Fruit fly (Drosophila melanogaster) whole organism, prepupa: ENCODE results near the gene CG32486.

Source experiments
- Blimp-1 ChIP-seq: fragments of 200-800 bp; sonication (Bioruptor generic); optimal IDR thresholded peaks from 3 replicates; lab custom pipeline; 2017; ENCODE audit warnings: missing biosample characterization, missing genetic modification characterization, mild to moderate bottlenecking, moderate library complexity, missing genetic modification reagents
- CG10631 ChIP-seq: fragments of 200-800 bp; sonication (Bioruptor generic); optimal IDR thresholded peaks from 2 replicates; lab custom pipeline; 2016; ENCODE audit warnings: missing biosample characterization, missing genetic modification characterization
- CG11902 ChIP-seq: fragments of 200-800 bp; sonication (Bioruptor generic); optimal IDR thresholded peaks from 3 replicates; lab custom pipeline; 2016; ENCODE audit warnings: missing biosample characterization, missing genetic modification characterization
- CG15336 ChIP-seq: fragments of 200-800 bp; sonication (Bioruptor generic); IDR thresholded peaks from 2 replicates; pipeline ENCODE4 v1.3.6; 2022; ENCODE audit warnings: missing biosample characterization, missing genetic modification characterization
- CG1621 ChIP-seq: fragments of 200-800 bp; sonication (Bioruptor generic); optimal IDR thresholded peaks from 3 replicates; lab custom pipeline; 2018; ENCODE audit warnings: missing biosample characterization, mild to moderate bottlenecking, missing genetic modification characterization
- CG16779 ChIP-seq: fragments of 200-800 bp; sonication (Bioruptor generic); optimal IDR thresholded peaks from 3 replicates; lab custom pipeline; 2017; ENCODE audit warnings: missing biosample characterization, mild to moderate bottlenecking, missing genetic modification characterization
- CG3032 ChIP-seq: fragments of 200-800 bp; optimal IDR thresholded peaks from 2 replicates; lab custom pipeline; 2019; ENCODE audit warnings: missing biosample characterization, mild to moderate bottlenecking, missing genetic modification characterization, moderate library complexity
- CG31627 ChIP-seq: fragments of 200-800 bp; sonication (Bioruptor generic); optimal IDR thresholded peaks from 3 replicates; lab custom pipeline; 2016; ENCODE audit warnings: missing biosample characterization, missing genetic modification characterization
- CG32006 ChIP-seq: fragments of 200-800 bp; sonication (Bioruptor generic); optimal IDR thresholded peaks from 3 replicates; lab custom pipeline; 2017; ENCODE audit warnings: missing biosample characterization, mild to moderate bottlenecking, missing genetic modification characterization
- CG34406 ChIP-seq: fragments of 200-800 bp; sonication (Bioruptor generic); optimal IDR thresholded peaks from 3 replicates; lab custom pipeline; 2016; ENCODE audit warnings: missing biosample characterization, missing genetic modification characterization
- CG4318 ChIP-seq: fragments of 200-800 bp; sonication (Bioruptor generic); optimal IDR thresholded peaks from 3 replicates; lab custom pipeline; 2017; ENCODE audit warnings: missing biosample characterization, mild to moderate bottlenecking, missing genetic modification characterization
- CG6163 ChIP-seq: fragments of 200-800 bp; sonication (Bioruptor generic); IDR thresholded peaks from 3 replicates; pipeline ENCODE4 v1.3.6; 2022; ENCODE audit warnings: missing biosample characterization, missing genetic modification characterization
- CG6276 ChIP-seq: fragments of 200-800 bp; sonication (Bioruptor generic); optimal IDR thresholded peaks from 2 replicates; lab custom pipeline; 2017; ENCODE audit warnings: missing biosample characterization, mild to moderate bottlenecking, missing genetic modification characterization
- CG6792 ChIP-seq: fragments of 200-800 bp; sonication (Bioruptor generic); optimal IDR thresholded peaks from 3 replicates; lab custom pipeline; 2016; ENCODE audit warnings: missing biosample characterization, missing genetic modification characterization
- CG6808 ChIP-seq: fragments of 200-800 bp; sonication (Bioruptor generic); optimal IDR thresholded peaks from 3 replicates; lab custom pipeline; 2017; ENCODE audit warnings: missing biosample characterization, missing genetic modification characterization, mild to moderate bottlenecking, moderate library complexity, missing genetic modification reagents
- CG7368 ChIP-seq: fragments of 200-800 bp; sonication (Bioruptor generic); optimal IDR thresholded peaks from 3 replicates; lab custom pipeline; 2016; ENCODE audit warnings: missing biosample characterization, missing genetic modification characterization
- CG8119 ChIP-seq: fragments of 200-800 bp; sonication (Bioruptor generic); IDR thresholded peaks from 3 replicates; pipeline ENCODE4 v1.3.6; 2022; ENCODE audit warnings: missing biosample characterization, missing genetic modification characterization
- CG8319 ChIP-seq: fragments of 200-800 bp; sonication (Bioruptor generic); optimal IDR thresholded peaks from 3 replicates; lab custom pipeline; 2016; ENCODE audit warnings: missing biosample characterization, missing genetic modification characterization
- CG8632 ChIP-seq: fragments of 200-800 bp; sonication (Bioruptor generic); optimal IDR thresholded peaks from 3 replicates; lab custom pipeline; 2016; ENCODE audit warnings: missing biosample characterization, missing genetic modification characterization
- CG9139 ChIP-seq: fragments of 200-800 bp; sonication (Bioruptor generic); optimal IDR thresholded peaks from 3 replicates; lab custom pipeline; 2017; ENCODE audit warnings: missing biosample characterization, mild to moderate bottlenecking, missing genetic modification characterization
- Eip75B ChIP-seq: fragments of 200-800 bp; sonication (Bioruptor generic); optimal IDR thresholded peaks from 3 replicates; lab custom pipeline; 2016; ENCODE audit warnings: missing biosample characterization, missing genetic modification characterization
- Eip78C ChIP-seq: fragments of 200-800 bp; sonication (Bioruptor generic); peaks from one replicate; lab custom pipeline; 2016; ENCODE audit warnings: missing biosample characterization, missing genetic modification characterization
- Eip93F ChIP-seq: fragments of 200-800 bp; sonication (Bioruptor generic); optimal IDR thresholded peaks from 2 replicates; lab custom pipeline; 2016; ENCODE audit warnings: missing biosample characterization, mild to moderate bottlenecking, missing genetic modification characterization
- Ets21C ChIP-seq: fragments of 200-800 bp; sonication (Bioruptor generic); optimal IDR thresholded peaks from 3 replicates; lab custom pipeline; 2016; ENCODE audit warnings: missing biosample characterization, missing genetic modification characterization
- Ets96B ChIP-seq: fragments of 200-800 bp; optimal IDR thresholded peaks from 2 replicates; lab custom pipeline; 2019; ENCODE audit warnings: missing biosample characterization, mild to moderate bottlenecking, missing genetic modification characterization, moderate library complexity
- Gug ChIP-seq: fragments of 200-800 bp; sonication (Bioruptor generic); IDR thresholded peaks from 2 replicates; pipeline ENCODE4 v1.3.6; 2022; ENCODE audit warnings: missing biosample characterization, missing genetic modification characterization
- Hr38 ChIP-seq: sonication (Bioruptor generic); optimal IDR thresholded peaks from 2 replicates; lab custom pipeline; 2016; ENCODE audit warnings: missing biosample characterization, missing genetic modification characterization
- Hr39 ChIP-seq: fragments of 200-800 bp; sonication (Bioruptor generic); optimal IDR thresholded peaks from 2 replicates; lab custom pipeline; 2016; ENCODE audit warnings: missing biosample characterization, missing genetic modification characterization
- Hr4 ChIP-seq: fragments of 200-800 bp; sonication (Bioruptor generic); optimal IDR thresholded peaks from 3 replicates; lab custom pipeline; 2016; ENCODE audit warnings: missing biosample characterization, missing genetic modification characterization
- OdsH ChIP-seq: fragments of 200-800 bp; sonication (Bioruptor generic); optimal IDR thresholded peaks from 3 replicates; lab custom pipeline; 2016; ENCODE audit warnings: missing biosample characterization, missing genetic modification characterization
- Smox ChIP-seq: fragments of 200-800 bp; sonication (Bioruptor generic); optimal IDR thresholded peaks from 3 replicates; lab custom pipeline; 2016; ENCODE audit warnings: missing biosample characterization, missing genetic modification characterization
- Sox102F ChIP-seq: fragments of 200-800 bp; sonication (Bioruptor generic); optimal IDR thresholded peaks from 2 replicates; lab custom pipeline; 2016; ENCODE audit warnings: missing biosample characterization, mild to moderate bottlenecking, missing genetic modification characterization
- Sox15 ChIP-seq: fragments of 200-800 bp; sonication (Bioruptor generic); optimal IDR thresholded peaks from 3 replicates; lab custom pipeline; 2016; ENCODE audit warnings: missing biosample characterization, missing genetic modification characterization
- achi ChIP-seq: fragments of 200-800 bp; sonication (Bioruptor generic); optimal IDR thresholded peaks from 3 replicates; lab custom pipeline; 2016; ENCODE audit warnings: missing biosample characterization, missing genetic modification characterization
- acj6 ChIP-seq: fragments of 200-800 bp; sonication (Bioruptor generic); optimal IDR thresholded peaks from 3 replicates; lab custom pipeline; 2016; ENCODE audit warnings: missing biosample characterization, missing genetic modification characterization
- dac ChIP-seq: fragments of 200-800 bp; sonication (Bioruptor generic); optimal IDR thresholded peaks from 2 replicates; lab custom pipeline; 2017; ENCODE audit warnings: missing biosample characterization, mild to moderate bottlenecking, missing genetic modification characterization
- dsx ChIP-seq: fragments of 200-800 bp; optimal IDR thresholded peaks from 3 replicates; lab custom pipeline; 2019; ENCODE audit warnings: missing biosample characterization, mild to moderate bottlenecking, missing genetic modification characterization, moderate library complexity; ENCODE audit not compliant: poor library complexity, severe bottlenecking
- eg ChIP-seq: fragments of 200-800 bp; sonication (Bioruptor generic); IDR thresholded peaks from 3 replicates; pipeline ENCODE4 v1.3.6; 2022; ENCODE audit warnings: missing biosample characterization, missing genetic modification characterization
- fd59A ChIP-seq: fragments of 200-800 bp; sonication (Bioruptor generic); optimal IDR thresholded peaks from 2 replicates; lab custom pipeline; 2017; ENCODE audit warnings: missing biosample characterization, mild to moderate bottlenecking, missing genetic modification characterization, missing genetic modification reagents
- fd85E ChIP-seq: fragments of 200-800 bp; sonication (Bioruptor generic); optimal IDR thresholded peaks from 3 replicates; lab custom pipeline; 2016; ENCODE audit warnings: missing biosample characterization, missing genetic modification characterization
- lz ChIP-seq: fragments of 200-800 bp; sonication (Bioruptor generic); optimal IDR thresholded peaks from 3 replicates; lab custom pipeline; 2016; ENCODE audit warnings: missing biosample characterization, missing genetic modification characterization
- salr ChIP-seq, 2 experiments: fragments of 200-800 bp; sonication (Bioruptor generic); optimal IDR thresholded peaks; 3 replicates each; lab custom pipeline; 2016 to 2018; ENCODE audit warnings: missing biosample characterization in 2 of 2, missing genetic modification characterization in 2 of 2, mild to moderate bottlenecking in 1 of 2
- spab ChIP-seq: fragments of 200-800 bp; sonication (Bioruptor generic); optimal IDR thresholded peaks from 2 replicates; lab custom pipeline; 2017; ENCODE audit warnings: missing biosample characterization, mild to moderate bottlenecking, missing genetic modification characterization, missing genetic modification reagents
- svp ChIP-seq: fragments of 200-800 bp; sonication (Bioruptor generic); peaks from one replicate; lab custom pipeline; 2016; ENCODE audit warnings: missing biosample characterization, missing genetic modification characterization
- topi ChIP-seq: fragments of 200-800 bp; sonication (Bioruptor generic); optimal IDR thresholded peaks from 3 replicates; lab custom pipeline; 2016; ENCODE audit warnings: missing biosample characterization, missing genetic modification characterization
- vri ChIP-seq: fragments of 200-800 bp; sonication (Bioruptor generic); optimal IDR thresholded peaks from 3 replicates; lab custom pipeline; 2016; ENCODE audit warnings: missing biosample characterization, mild to moderate bottlenecking, missing genetic modification characterization

CG32486 gene

dm6 chr3L:3081146-3081872 lies 10.7 kb upstream of the CG32486 start (continued):
- peak; percentile 98 for TF ChIP-seq Eip93F (GFP tag; lab: Kevin White, UChicago)
- TF ChIP-seq svp (GFP tag; lab: Kevin White, UChicago) = peak; percentile 99
- TF ChIP-seq OdsH = peak; percentile 99
- TF ChIP-seq Sox15 (GFP tag; lab: Kevin White, UChicago) = peak; percentile 97
- TF ChIP-seq fd59A (GFP tag; lab: Kevin White, UChicago) = peak; percentile 95
- TF ChIP-seq Sox102F (GFP tag; lab: Kevin White, UChicago) = peak; percentile 99
- peak; percentile 98 for TF ChIP-seq Hr39
- peak; percentile 97 for TF ChIP-seq spab
- TF ChIP-seq CG6792 = peak; percentile 99
- peak; percentile 97 for TF ChIP-seq CG16779 (tag; lab: Kevin White, UChicago)
- TF ChIP-seq CG7368 = peak; percentile 99
- TF ChIP-seq topi (GFP tag; lab: Kevin White, UChicago) = peak; percentile 99
- TF ChIP-seq Eip78C = peak; percentile 100
- peak; percentile 97 for TF ChIP-seq CG8319 (GFP tag; lab: Kevin White, UChicago)
- TF ChIP-seq Eip75B (GFP tag; lab: Kevin White, UChicago) = peak; percentile 99
- peak; percentile 94 for TF ChIP-seq dsx
- peak; percentile 96 for TF ChIP-seq fd85E (GFP tag; lab: Kevin White, UChicago)
- TF ChIP-seq eg (GFP tag; lab: Robert Waterston, UW) = peak; percentile 99
- TF ChIP-seq vri (GFP tag; lab: Kevin White, UChicago) = peak; percentile 99
- TF ChIP-seq salr (GFP tag; optimal IDR thresholded peaks at IDR 0.05; lab: Kevin White, UChicago) = peak; percentile 96 to 97
- peak; percentile 92 for TF ChIP-seq CG9139
- peak; percentile 99 for TF ChIP-seq CG6276 (GFP tag; lab: Kevin White, UChicago)
- peak; percentile 98 for TF ChIP-seq CG31627 (GFP tag; lab: Kevin White, UChicago)
- TF ChIP-seq CG6808 (GFP tag; lab: Kevin White, UChicago) = peak; percentile 95
- peak; percentile 94 for TF ChIP-seq CG3032 (tag; lab: Kevin White, UChicago)
- TF ChIP-seq CG8632 (GFP tag; lab: Kevin White, UChicago) = peak; percentile 99
- TF ChIP-seq CG4318 (GFP tag; lab: Kevin White, UChicago) = peak; percentile 98

dm6 chr3L:3080084-3080994 lies 9.7 kb upstream of the CG32486 start:
- TF ChIP-seq Ets96B (tag; lab: Kevin White, UChicago) = no peak
- peak; percentile 51 for TF ChIP-seq Sox15 (GFP tag; lab: Kevin White, UChicago)
- no peak for TF ChIP-seq Hr38 (GFP tag; lab: Kevin White, UChicago)
- no peak for TF ChIP-seq CG6808 (GFP tag; lab: Kevin White, UChicago)
- TF ChIP-seq dac (GFP tag; lab: Kevin White, UChicago) = no peak
- TF ChIP-seq CG10631 (GFP tag; lab: Kevin White, UChicago) = no peak
- 0 out of 2 replicates have a peak, but pooled peaks have one; percentile 13 for TF ChIP-seq CG15336 (GFP tag; lab: Robert Waterston, UW)
- no peak for TF ChIP-seq Hr4 (GFP tag; lab: Kevin White, UChicago)
- TF ChIP-seq achi (GFP tag; lab: Kevin White, UChicago) = no peak
- peak; percentile 39 for TF ChIP-seq CG11902 (GFP tag; lab: Kevin White, UChicago)
- TF ChIP-seq Blimp-1 (GFP tag; lab: Kevin White, UChicago) = no peak
- TF ChIP-seq OdsH = peak; percentile 3
- TF ChIP-seq CG16779 (tag; lab: Kevin White, UChicago) = no peak
- no peak for TF ChIP-seq CG4318 (GFP tag; lab: Kevin White, UChicago)
- no peak for TF ChIP-seq Smox (GFP tag; lab: Kevin White, UChicago)
- TF ChIP-seq CG34406 (GFP tag; lab: Kevin White, UChicago) = no peak
- peak; percentile 33 for TF ChIP-seq Gug (GFP tag; lab: Robert Waterston, UW)
- peak; percentile 3 for TF ChIP-seq acj6 (GFP tag; lab: Kevin White, UChicago)
- peak; percentile 19 for TF ChIP-seq fd59A (GFP tag; lab: Kevin White, UChicago)
- no peak for TF ChIP-seq Ets21C
- no peak for TF ChIP-seq vri (GFP tag; lab: Kevin White, UChicago)
- no peak for TF ChIP-seq CG1621 (tag; lab: Kevin White, UChicago)
- TF ChIP-seq Sox102F (GFP tag; lab: Kevin White, UChicago) = no peak
- no peak for TF ChIP-seq CG7368
- no peak for TF ChIP-seq CG8119 (GFP tag; lab: Robert Waterston, UW)
- no peak for TF ChIP-seq lz (GFP tag; lab: Kevin White, UChicago)
- TF ChIP-seq CG32006 (GFP tag; lab: Kevin White, UChicago) = no peak
- no peak for TF ChIP-seq CG6163 (GFP tag; lab: Robert Waterston, UW)
- TF ChIP-seq spab = no peak
- peak; percentile 91 for TF ChIP-seq svp (GFP tag; lab: Kevin White, UChicago)
